Fruit fly (Drosophila melanogaster) Kc167 (cell line): ENCODE data around the gene LysB.

Experiments used
- Myc ChIP-seq: fragments of >200 bp; optimal IDR thresholded peaks from 2 replicates; lab custom pipeline; 2017; ENCODE audit warnings: missing external identifiers
- Sin3A ChIP-seq: fragments of >200 bp; optimal IDR thresholded peaks from 2 replicates; lab custom pipeline; 2018; ENCODE audit warnings: missing external identifiers
- h ChIP-seq: fragments of >200 bp; optimal IDR thresholded peaks from 3 replicates; lab custom pipeline; 2018; ENCODE audit warnings: missing external identifiers
- insv ChIP-seq: fragments of >200 bp; optimal IDR thresholded peaks from 3 replicates; lab custom pipeline; 2018; ENCODE audit warnings: missing external identifiers
- psq ChIP-seq: fragments of >200 bp; optimal IDR thresholded peaks from 2 replicates; lab custom pipeline; 2017; ENCODE audit warnings: missing external identifiers
- ttk ChIP-seq: sonication (Bioruptor generic); optimal IDR thresholded peaks from 2 replicates; lab custom pipeline; 2017; ENCODE audit warnings: missing external identifiers

- TF ChIP-seq h (lab: Kevin White, UChicago) (no peak), psq (lab: Kevin White, UChicago) (no peak), Myc (lab: Kevin White, UChicago) (no peak), insv (lab: Kevin White, UChicago) (no peak), ttk (lab: Kevin White, UChicago) (no peak), Sin3A (lab: Kevin White, UChicago) (no peak)
Observed at dm6 chr3L:1232582-1232981, 25.4 kb downstream of the LysB start, which contains the start of gene CG33965.
